Fruit fly (Drosophila melanogaster) Kc167 (cell line): ENCODE results near the gene CSN6.

Experiments
- insv ChIP-seq: fragments of >200 bp; optimal IDR thresholded peaks from 3 replicates; lab custom pipeline; 2018; ENCODE audit warnings: missing external identifiers
- ttk ChIP-seq: sonication (Bioruptor generic); optimal IDR thresholded peaks from 2 replicates; lab custom pipeline; 2017; ENCODE audit warnings: missing external identifiers

dm6 chr3R:22546017-22546416 lies 34.6 kb upstream of the CSN6 start:
- no peak for TF ChIP-seq insv (lab: Kevin White, UChicago)
- TF ChIP-seq ttk (lab: Kevin White, UChicago): no peak
